Fruit fly (Drosophila melanogaster): ENCODE results near the gene CG32755.

The CG32755 gene

dm6 chrX:5965517-5966397, 15.7 kb downstream of the CG32755 start, which contains the start of gene Grip (continued):
- TF ChIP-seq CG6654 (GFP tag; optimal IDR thresholded peaks at IDR 0.05) (no peak), inv (GFP tag; IDR thresholded peaks at IDR 0.05; ENCODE audit: partially characterized antibody) (0 out of 2 replicates have a peak, but pooled peaks have one; percentile 41), tna (GFP tag; IDR thresholded peaks at IDR 0.05; ENCODE audit: partially characterized antibody) (peak; percentile 5; the same call in 1 of the 2 replicates), CG12744 (GFP tag; optimal IDR thresholded peaks at IDR 0.05) (no peak), CG16813 (GFP tag; IDR thresholded peaks at IDR 0.05; ENCODE audit: partially characterized antibody) (peak; percentile 67), Sin3A (optimal IDR thresholded peaks at IDR 0.05) (no peak), Hmr (GFP tag; optimal IDR thresholded peaks at IDR 0.05) (no peak), Ets97D (GFP tag; optimal IDR thresholded peaks at IDR 0.05) (no peak), nerfin-2 (GFP tag; IDR thresholded peaks at IDR 0.05; ENCODE audit: partially characterized antibody) (no peak), CG18599 (GFP tag; optimal IDR thresholded peaks at IDR 0.05) (no peak), Doc2 (GFP tag; IDR thresholded peaks at IDR 0.05) (no peak), jigr1 (GFP tag; IDR thresholded peaks at IDR 0.05) (no peak), gcm (GFP tag; optimal IDR thresholded peaks at IDR 0.05) (peak; percentile 7), CG3407 (GFP tag; optimal IDR thresholded peaks at IDR 0.05) (no peak), Atf-2 (GFP tag; optimal IDR thresholded peaks at IDR 0.05) (no peak), CG7372 (GFP tag; IDR thresholded peaks at IDR 0.05) (no peak), Oaz (GFP tag; IDR thresholded peaks at IDR 0.05) (no peak), CG1024 (GFP tag; IDR thresholded peaks at IDR 0.05) (no peak), CTCF (GFP tag; optimal IDR thresholded peaks at IDR 0.05) (no peak), Meics (GFP tag; optimal IDR thresholded peaks at IDR 0.05) (peak; percentile 26), CG17802 (tag; optimal IDR thresholded peaks at IDR 0.05) (no peak), gfzf (GFP tag; optimal IDR thresholded peaks at IDR 0.05) (peak; percentile 15), CG17912 (GFP tag; optimal IDR thresholded peaks at IDR 0.05) (no peak), CG18764 (GFP tag; optimal IDR thresholded peaks at IDR 0.05) (no peak), CG17568 (GFP tag; optimal IDR thresholded peaks at IDR 0.05) (no peak), wor (GFP tag; IDR thresholded peaks at IDR 0.05) (no peak), CG7928 (GFP tag; optimal IDR thresholded peaks at IDR 0.05) (no peak), toy (GFP tag; IDR thresholded peaks at IDR 0.05) (no peak), zfh1 (GFP tag; IDR thresholded peaks at IDR 0.05) (peak; percentile 9; the same call in 1 of the 3 replicates), CG11560 (tag; IDR thresholded peaks at IDR 0.05) (no peak), gt (GFP tag; IDR thresholded peaks at IDR 0.05) (no peak), E2f2 (GFP tag; IDR thresholded peaks at IDR 0.05) (no peak), Fer2 (tag; optimal IDR thresholded peaks at IDR 0.05) (no peak), org-1 (GFP tag; optimal IDR thresholded peaks at IDR 0.05) (no peak), YL-1 (GFP tag; optimal IDR thresholded peaks at IDR 0.05) (no peak), CG1832 (GFP tag; optimal IDR thresholded peaks at IDR 0.05) (no peak), CG17361 (GFP tag; IDR thresholded peaks at IDR 0.05) (peak; percentile 73), Hr51 (GFP tag; optimal IDR thresholded peaks at IDR 0.05) (peak in 1 of 2 experiments; percentile 45), jing (GFP tag; optimal IDR thresholded peaks at IDR 0.05) (no peak), Ets65A (GFP tag) (peak; percentile 52), pum (GFP tag; optimal IDR thresholded peaks at IDR 0.05) (no peak), CG13123 (GFP tag; optimal IDR thresholded peaks at IDR 0.05) (no peak), Awh (GFP tag; IDR thresholded peaks at IDR 0.05) (no peak), ci (GFP tag; IDR thresholded peaks at IDR 0.05) (0 out of 3 replicates have a peak, but pooled peaks have one; percentile 35), E2f1 (GFP tag; IDR thresholded peaks at IDR 0.05) (no peak; the same call in 1 of the 2 replicates), Aef1 (GFP tag; IDR thresholded peaks at IDR 0.05) (no peak), Dref (GFP tag; IDR thresholded peaks at IDR 0.05) (peak; percentile 50), CG17829 (tag; optimal IDR thresholded peaks at IDR 0.05) (peak; percentile 50), ftz-f1 (GFP tag; optimal IDR thresholded peaks at IDR 0.05) (no peak), Med (GFP tag) (peak; percentile 71)

Data from whole organism, embryonic.